Fruit fly (Drosophila melanogaster) S2 (cell line): ENCODE measurements around the gene CG16713.

Experiments used
- CG8478 ChIP-seq: fragments of >200 bp; optimal IDR thresholded peaks from 2 replicates; lab custom pipeline; 2018
- CTCF ChIP-seq, 2 experiments: fragments of >200 bp; optimal IDR thresholded peaks; 2 replicates each; lab custom pipeline; 2018

dm6 chr2L:3693082-3693481 is 2.1 kb downstream of the CG16713 start, which contains the start of gene CG3513:
- no peak for TF ChIP-seq CTCF (optimal IDR thresholded peaks at IDR 0.05; lab: Kevin White, UChicago)
- TF ChIP-seq CG8478 (lab: Kevin White, UChicago) = no peak
